Fruit fly (Drosophila melanogaster) whole organism, prepupa: Measurements from ENCODE around the gene Coq4.

Source experiments
- Blimp-1 ChIP-seq: fragments of 200-800 bp; sonication (Bioruptor generic); optimal IDR thresholded peaks from 3 replicates; lab custom pipeline; 2017; ENCODE audit warnings: missing biosample characterization, missing genetic modification characterization, mild to moderate bottlenecking, moderate library complexity, missing genetic modification reagents
- CG11294 ChIP-seq: fragments of 200-800 bp; sonication (Bioruptor generic); IDR thresholded peaks from 2 replicates; pipeline ENCODE4 v1.3.6; 2022; ENCODE audit warnings: missing biosample characterization, missing genetic modification characterization
- CG11762 ChIP-seq: fragments of 200-800 bp; sonication (Bioruptor generic); optimal IDR thresholded peaks from 3 replicates; lab custom pipeline; 2016; ENCODE audit warnings: missing biosample characterization, missing genetic modification characterization; ENCODE audit not compliant: insufficient read depth
- CG15336 ChIP-seq: fragments of 200-800 bp; sonication (Bioruptor generic); IDR thresholded peaks from 2 replicates; pipeline ENCODE4 v1.3.6; 2022; ENCODE audit warnings: missing biosample characterization, missing genetic modification characterization
- CG1621 ChIP-seq: fragments of 200-800 bp; sonication (Bioruptor generic); optimal IDR thresholded peaks from 3 replicates; lab custom pipeline; 2018; ENCODE audit warnings: missing biosample characterization, mild to moderate bottlenecking, missing genetic modification characterization
- CG3032 ChIP-seq: fragments of 200-800 bp; optimal IDR thresholded peaks from 2 replicates; lab custom pipeline; 2019; ENCODE audit warnings: missing biosample characterization, mild to moderate bottlenecking, missing genetic modification characterization, moderate library complexity
- CG31627 ChIP-seq: fragments of 200-800 bp; sonication (Bioruptor generic); optimal IDR thresholded peaks from 3 replicates; lab custom pipeline; 2016; ENCODE audit warnings: missing biosample characterization, missing genetic modification characterization
- CG32006 ChIP-seq: fragments of 200-800 bp; sonication (Bioruptor generic); optimal IDR thresholded peaks from 3 replicates; lab custom pipeline; 2017; ENCODE audit warnings: missing biosample characterization, mild to moderate bottlenecking, missing genetic modification characterization
- CG4318 ChIP-seq: fragments of 200-800 bp; sonication (Bioruptor generic); optimal IDR thresholded peaks from 3 replicates; lab custom pipeline; 2017; ENCODE audit warnings: missing biosample characterization, mild to moderate bottlenecking, missing genetic modification characterization
- CG6163 ChIP-seq: fragments of 200-800 bp; sonication (Bioruptor generic); IDR thresholded peaks from 3 replicates; pipeline ENCODE4 v1.3.6; 2022; ENCODE audit warnings: missing biosample characterization, missing genetic modification characterization
- CG6276 ChIP-seq: fragments of 200-800 bp; sonication (Bioruptor generic); optimal IDR thresholded peaks from 2 replicates; lab custom pipeline; 2017; ENCODE audit warnings: missing biosample characterization, mild to moderate bottlenecking, missing genetic modification characterization
- CG6792 ChIP-seq: fragments of 200-800 bp; sonication (Bioruptor generic); optimal IDR thresholded peaks from 3 replicates; lab custom pipeline; 2016; ENCODE audit warnings: missing biosample characterization, missing genetic modification characterization
- CG7368 ChIP-seq: fragments of 200-800 bp; sonication (Bioruptor generic); optimal IDR thresholded peaks from 3 replicates; lab custom pipeline; 2016; ENCODE audit warnings: missing biosample characterization, missing genetic modification characterization
- CG8119 ChIP-seq: fragments of 200-800 bp; sonication (Bioruptor generic); IDR thresholded peaks from 3 replicates; pipeline ENCODE4 v1.3.6; 2022; ENCODE audit warnings: missing biosample characterization, missing genetic modification characterization
- CG8632 ChIP-seq: fragments of 200-800 bp; sonication (Bioruptor generic); optimal IDR thresholded peaks from 3 replicates; lab custom pipeline; 2016; ENCODE audit warnings: missing biosample characterization, missing genetic modification characterization
- Eip75B ChIP-seq: fragments of 200-800 bp; sonication (Bioruptor generic); optimal IDR thresholded peaks from 3 replicates; lab custom pipeline; 2016; ENCODE audit warnings: missing biosample characterization, missing genetic modification characterization
- Eip93F ChIP-seq: fragments of 200-800 bp; sonication (Bioruptor generic); optimal IDR thresholded peaks from 2 replicates; lab custom pipeline; 2016; ENCODE audit warnings: missing biosample characterization, mild to moderate bottlenecking, missing genetic modification characterization
- Ets21C ChIP-seq: fragments of 200-800 bp; sonication (Bioruptor generic); optimal IDR thresholded peaks from 3 replicates; lab custom pipeline; 2016; ENCODE audit warnings: missing biosample characterization, missing genetic modification characterization
- Ets96B ChIP-seq: fragments of 200-800 bp; optimal IDR thresholded peaks from 2 replicates; lab custom pipeline; 2019; ENCODE audit warnings: missing biosample characterization, mild to moderate bottlenecking, missing genetic modification characterization, moderate library complexity
- Gug ChIP-seq: fragments of 200-800 bp; sonication (Bioruptor generic); IDR thresholded peaks from 2 replicates; pipeline ENCODE4 v1.3.6; 2022; ENCODE audit warnings: missing biosample characterization, missing genetic modification characterization
- Hr38 ChIP-seq: sonication (Bioruptor generic); optimal IDR thresholded peaks from 2 replicates; lab custom pipeline; 2016; ENCODE audit warnings: missing biosample characterization, missing genetic modification characterization
- Hr39 ChIP-seq: fragments of 200-800 bp; sonication (Bioruptor generic); optimal IDR thresholded peaks from 2 replicates; lab custom pipeline; 2016; ENCODE audit warnings: missing biosample characterization, missing genetic modification characterization
- Lpt ChIP-seq: fragments of 200-800 bp; sonication (Bioruptor generic); optimal IDR thresholded peaks from 3 replicates; lab custom pipeline; 2016; ENCODE audit warnings: missing biosample characterization, missing genetic modification characterization
- Met ChIP-seq: fragments of 200-800 bp; sonication (Bioruptor generic); optimal IDR thresholded peaks from 3 replicates; lab custom pipeline; 2016; ENCODE audit warnings: missing biosample characterization, missing genetic modification characterization
- OdsH ChIP-seq: fragments of 200-800 bp; sonication (Bioruptor generic); optimal IDR thresholded peaks from 3 replicates; lab custom pipeline; 2016; ENCODE audit warnings: missing biosample characterization, missing genetic modification characterization
- Sox102F ChIP-seq: fragments of 200-800 bp; sonication (Bioruptor generic); optimal IDR thresholded peaks from 2 replicates; lab custom pipeline; 2016; ENCODE audit warnings: missing biosample characterization, mild to moderate bottlenecking, missing genetic modification characterization
- Sox15 ChIP-seq: fragments of 200-800 bp; sonication (Bioruptor generic); optimal IDR thresholded peaks from 3 replicates; lab custom pipeline; 2016; ENCODE audit warnings: missing biosample characterization, missing genetic modification characterization
- achi ChIP-seq: fragments of 200-800 bp; sonication (Bioruptor generic); optimal IDR thresholded peaks from 3 replicates; lab custom pipeline; 2016; ENCODE audit warnings: missing biosample characterization, missing genetic modification characterization
- acj6 ChIP-seq: fragments of 200-800 bp; sonication (Bioruptor generic); optimal IDR thresholded peaks from 3 replicates; lab custom pipeline; 2016; ENCODE audit warnings: missing biosample characterization, missing genetic modification characterization
- cyc ChIP-seq: fragments of 200-800 bp; sonication (Bioruptor generic); optimal IDR thresholded peaks from 3 replicates; lab custom pipeline; 2016; ENCODE audit warnings: missing biosample characterization, missing genetic modification characterization
- dac ChIP-seq: fragments of 200-800 bp; sonication (Bioruptor generic); optimal IDR thresholded peaks from 2 replicates; lab custom pipeline; 2017; ENCODE audit warnings: missing biosample characterization, mild to moderate bottlenecking, missing genetic modification characterization
- dsx ChIP-seq: fragments of 200-800 bp; optimal IDR thresholded peaks from 3 replicates; lab custom pipeline; 2019; ENCODE audit warnings: missing biosample characterization, mild to moderate bottlenecking, missing genetic modification characterization, moderate library complexity; ENCODE audit not compliant: poor library complexity, severe bottlenecking
- eg ChIP-seq: fragments of 200-800 bp; sonication (Bioruptor generic); IDR thresholded peaks from 3 replicates; pipeline ENCODE4 v1.3.6; 2022; ENCODE audit warnings: missing biosample characterization, missing genetic modification characterization
- esn ChIP-seq: fragments of 200-800 bp; sonication (Bioruptor generic); optimal IDR thresholded peaks from 2 replicates; lab custom pipeline; 2016; ENCODE audit warnings: missing biosample characterization, mild to moderate bottlenecking, missing genetic modification characterization, moderate library complexity
- fd85E ChIP-seq: fragments of 200-800 bp; sonication (Bioruptor generic); optimal IDR thresholded peaks from 3 replicates; lab custom pipeline; 2016; ENCODE audit warnings: missing biosample characterization, missing genetic modification characterization
- fkh ChIP-seq: fragments of 200-800 bp; sonication (Bioruptor generic); optimal IDR thresholded peaks from 3 replicates; lab custom pipeline; 2017; ENCODE audit warnings: missing biosample characterization, mild to moderate bottlenecking, missing genetic modification characterization, moderate library complexity
- net ChIP-seq: fragments of 200-800 bp; sonication (Bioruptor generic); optimal IDR thresholded peaks from 3 replicates; lab custom pipeline; 2016; ENCODE audit warnings: missing biosample characterization, missing genetic modification characterization
- pdm3 ChIP-seq: fragments of 200-800 bp; sonication (Bioruptor generic); optimal IDR thresholded peaks from 3 replicates; lab custom pipeline; 2016; ENCODE audit warnings: missing biosample characterization, missing genetic modification characterization
- salr ChIP-seq, 2 experiments: fragments of 200-800 bp; sonication (Bioruptor generic); optimal IDR thresholded peaks; 3 replicates each; lab custom pipeline; 2016 to 2018; ENCODE audit warnings: missing biosample characterization in 2 of 2, missing genetic modification characterization in 2 of 2, mild to moderate bottlenecking in 1 of 2
- ss ChIP-seq, 2 experiments: fragments of 200-800 bp; sonication (Bioruptor generic); optimal IDR thresholded peaks; 2 replicates in 1 of 2; 3 replicates in 1 of 2; lab custom pipeline; 2017 to 2018; ENCODE audit warnings: mild to moderate bottlenecking in 2 of 2, missing biosample characterization in 2 of 2, missing genetic modification characterization in 2 of 2, moderate library complexity in 1 of 2

Gene Coq4

dm6 chr3L:17441602-17442001 lies 8.2 kb upstream of the Coq4 start:
- TF ChIP-seq CG6792 (GFP tag; lab: Kevin White, UChicago) (no peak), CG8632 (GFP tag; lab: Kevin White, UChicago) (no peak), net (GFP tag; lab: Kevin White, UChicago) (no peak), CG15336 (no peak), ss (GFP tag; optimal IDR thresholded peaks at IDR 0.05; lab: Kevin White, UChicago) (no peak), CG4318 (no peak), Met (GFP tag; lab: Kevin White, UChicago) (no peak), salr (GFP tag; optimal IDR thresholded peaks at IDR 0.05; lab: Kevin White, UChicago) (no peak)

dm6 chr3L:17438872-17439495 lies 5.6 kb upstream of the Coq4 start, which contains the start of gene CG18265:
Gene CG18265 (plus strand): TSS chr3L:17439401.
- peak; percentile 4 for TF ChIP-seq CG7368 (GFP tag; lab: Kevin White, UChicago)
- no peak for TF ChIP-seq CG3032 (tag; lab: Kevin White, UChicago)
- TF ChIP-seq Sox15 (GFP tag; lab: Kevin White, UChicago) = no peak
- no peak for TF ChIP-seq CG1621

- TF ChIP-seq Lpt (GFP tag; lab: Kevin White, UChicago) = no peak
- no peak for TF ChIP-seq CG11762 (GFP tag; lab: Kevin White, UChicago)
- TF ChIP-seq Ets21C (GFP tag; lab: Kevin White, UChicago) = no peak
- TF ChIP-seq Met (GFP tag; lab: Kevin White, UChicago) = no peak
- TF ChIP-seq CG3032 (tag; lab: Kevin White, UChicago) = no peak
- TF ChIP-seq acj6 (GFP tag; lab: Kevin White, UChicago) = no peak
- no peak for TF ChIP-seq OdsH (GFP tag; lab: Kevin White, UChicago)
- no peak for TF ChIP-seq Gug (GFP tag; lab: Robert Waterston, UW)
- TF ChIP-seq CG6276 (GFP tag; lab: Kevin White, UChicago) = no peak
These were observed 2.9 kb upstream of the Coq4 start, which contains the start of gene CG12229 for dm6 chr3L:17436331-17436730. Gene CG12229 (minus strand): TSS chr3L:17436431.

- TF ChIP-seq CG15336 (0 out of 2 replicates have a peak, but pooled peaks have one; percentile 24), CG8119 (GFP tag; lab: Robert Waterston, UW) (0 out of 3 replicates have a peak, but pooled peaks have one; percentile 16), CG3032 (tag; lab: Kevin White, UChicago) (no peak), eg (GFP tag; lab: Robert Waterston, UW) (0 out of 3 replicates have a peak, but pooled peaks have one; percentile 13), ss (GFP tag; optimal IDR thresholded peaks at IDR 0.05; lab: Kevin White, UChicago) (peak in 1 of 2 experiments; percentile 21), dsx (GFP tag; lab: Kevin White, UChicago) (peak; percentile 16)
These were observed 474 bp downstream of the Coq4 start, which contains the start of gene frc for dm6 chr3L:17432947-17433346. Gene frc (minus strand): TSS chr3L:17433190.

dm6 chr3L:17430957-17431585 lies 2.4 kb downstream of the Coq4 start:
- TF ChIP-seq fkh (peak; percentile 37), dac (GFP tag; lab: Kevin White, UChicago) (no peak), Ets96B (tag; lab: Kevin White, UChicago) (no peak), CG31627 (GFP tag; lab: Kevin White, UChicago) (peak; percentile 7), Hr38 (GFP tag; lab: Kevin White, UChicago) (no peak), CG11294 (GFP tag; lab: Robert Waterston, UW) (no peak), ss (GFP tag; optimal IDR thresholded peaks at IDR 0.05; lab: Kevin White, UChicago) (no peak), Eip93F (GFP tag; lab: Kevin White, UChicago) (peak; percentile 34), Eip75B (GFP tag; lab: Kevin White, UChicago) (no peak), CG8632 (GFP tag; lab: Kevin White, UChicago) (no peak), CG6792 (GFP tag; lab: Kevin White, UChicago) (no peak), net (GFP tag; lab: Kevin White, UChicago) (no peak), CG32006 (GFP tag; lab: Kevin White, UChicago) (peak; percentile 50), CG3032 (tag; lab: Kevin White, UChicago) (no peak), pdm3 (GFP tag; lab: Kevin White, UChicago) (peak; percentile 14), fd85E (GFP tag; lab: Kevin White, UChicago) (no peak), CG6163 (GFP tag; lab: Robert Waterston, UW) (0 out of 3 replicates have a peak, but pooled peaks have one; percentile 6), Sox102F (GFP tag; lab: Kevin White, UChicago) (no peak), acj6 (GFP tag; lab: Kevin White, UChicago) (peak; percentile 38), achi (GFP tag; lab: Kevin White, UChicago) (no peak), Blimp-1 (GFP tag; lab: Kevin White, UChicago) (no peak), eg (GFP tag; lab: Robert Waterston, UW) (no peak), esn (GFP tag; lab: Kevin White, UChicago) (peak; percentile 31), Hr39 (GFP tag; lab: Kevin White, UChicago) (peak; percentile 12), cyc (GFP tag; lab: Kevin White, UChicago) (no peak)
